Fruit fly (Drosophila melanogaster) whole organism, larva: ENCODE results near the gene sov.

Experiments used
- noc ChIP-seq: fragments of 200-800 bp; sonication (Bioruptor generic); optimal IDR thresholded peaks from 3 replicates; lab custom pipeline; 2019; ENCODE audit warnings: missing biosample characterization, mild to moderate bottlenecking, missing genetic modification characterization, moderate library complexity

sov gene

DNA sequence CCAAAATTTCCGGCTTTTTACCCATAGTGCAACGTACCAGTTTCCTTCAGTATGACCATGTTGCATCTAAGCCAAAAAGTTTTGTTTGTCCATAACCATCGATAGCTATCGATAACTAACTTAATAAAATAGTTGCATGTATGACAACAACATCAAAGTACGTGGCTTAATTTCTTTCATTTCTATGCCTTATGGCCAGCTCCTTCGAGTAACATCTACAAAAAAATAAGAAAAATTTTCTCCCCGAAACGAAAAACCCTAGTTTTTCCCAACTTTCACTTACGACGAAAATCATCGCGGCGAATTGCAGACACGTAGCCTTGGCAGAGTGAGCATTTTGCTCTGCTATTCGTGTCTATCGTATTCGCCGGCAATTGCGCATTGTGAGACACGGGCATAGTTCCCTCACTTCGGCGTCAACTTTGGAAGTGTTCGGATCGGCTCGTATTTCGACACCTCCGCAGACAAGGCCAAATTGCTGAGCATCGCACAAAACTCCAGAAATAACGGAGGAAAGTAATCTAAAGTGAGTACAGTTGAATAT lies at the start of gene sov:
Gene sov (plus strand): TSS at position 148 of the 544 bp plus-strand sequence.
- TF ChIP-seq noc (tag; lab: Kevin White, UChicago): no peak

DNA sequence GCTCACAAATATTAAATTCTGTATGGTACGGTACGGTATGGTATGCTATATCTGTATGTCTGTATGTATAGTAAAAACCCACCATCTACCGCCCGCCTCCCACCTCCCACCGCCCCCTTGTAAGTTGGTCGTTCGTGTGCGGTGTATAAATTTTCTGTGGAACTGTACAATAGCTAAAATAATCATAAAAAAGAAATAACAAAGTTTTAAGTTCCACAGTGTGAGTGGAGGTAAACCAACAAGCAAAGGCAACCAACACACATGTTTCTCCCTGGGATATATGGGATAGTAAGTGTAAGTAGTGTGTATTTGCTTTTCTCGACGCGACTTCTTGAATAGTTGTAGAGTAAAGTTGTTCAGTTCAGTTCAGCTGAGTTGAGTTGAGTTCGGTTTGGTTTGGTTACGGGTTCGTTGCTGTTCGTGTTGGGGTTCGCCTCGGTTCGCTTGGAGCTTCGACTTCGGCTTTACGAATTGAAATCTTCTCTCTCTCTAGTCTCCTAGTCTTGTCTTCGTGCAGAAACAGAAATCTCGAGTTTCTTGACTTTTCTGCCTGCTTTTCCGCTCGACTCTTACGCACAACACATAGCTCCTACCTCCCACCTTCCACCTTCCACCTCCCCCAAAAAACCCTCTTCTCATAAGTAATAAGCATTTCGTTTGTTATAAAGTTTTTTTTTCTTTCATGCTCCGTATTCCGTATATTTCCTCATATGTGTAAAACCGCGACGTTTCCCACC lies 49.4 kb upstream of the sov start:
- TF ChIP-seq noc (tag; lab: Kevin White, UChicago): peak; percentile 13

DNA sequence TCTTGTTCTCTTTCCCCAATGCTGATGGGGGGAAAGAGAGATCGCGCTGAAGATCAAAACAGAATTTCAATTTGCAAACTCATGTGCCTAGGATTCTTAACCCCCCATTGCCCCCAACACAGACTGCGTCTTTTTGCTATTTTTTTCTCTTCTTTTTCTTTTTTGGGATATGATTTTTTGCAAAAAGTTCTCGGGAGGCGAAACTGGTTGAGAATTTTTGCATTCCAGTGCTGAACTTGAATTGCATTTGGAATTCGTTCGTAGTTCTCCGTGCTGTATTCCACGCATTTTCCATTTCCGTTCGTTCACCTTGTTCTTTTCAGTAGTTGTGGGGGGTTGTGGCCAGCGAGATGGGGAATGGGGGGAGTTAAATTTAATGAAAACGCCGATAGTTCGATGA lies 48.0 kb upstream of the sov start:
- TF ChIP-seq noc (tag; lab: Kevin White, UChicago): no peak

DNA sequence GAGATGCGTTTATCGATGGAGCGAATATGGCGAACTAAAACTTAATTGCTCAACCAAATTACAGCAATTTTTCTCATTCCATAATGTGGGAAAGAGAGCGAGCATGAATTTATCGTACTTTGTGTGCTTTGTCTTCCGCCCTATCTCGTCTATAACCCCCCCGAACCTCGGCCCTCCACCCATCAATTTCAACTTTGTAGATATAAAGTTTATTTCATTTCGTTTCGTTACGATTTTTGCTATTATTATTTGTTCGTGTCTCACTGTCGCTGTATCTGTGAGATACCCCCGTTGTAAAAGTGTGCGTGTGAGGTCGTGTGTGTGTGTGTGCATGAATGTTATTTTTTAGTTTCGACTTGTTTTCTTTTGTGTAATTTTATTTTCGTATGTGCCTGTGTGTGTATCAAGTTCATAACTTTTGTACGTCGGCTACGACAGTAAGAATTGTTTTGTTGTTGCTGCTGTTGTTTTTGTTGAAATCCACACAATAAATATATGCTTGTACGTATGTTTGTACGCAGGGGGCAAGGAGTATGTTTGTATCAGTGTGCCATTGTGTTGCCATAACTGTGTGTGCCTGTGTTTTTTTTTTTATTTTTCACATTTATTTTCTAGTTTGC lies 47.4 kb upstream of the sov start:
- TF ChIP-seq noc (tag; lab: Kevin White, UChicago): no peak

DNA sequence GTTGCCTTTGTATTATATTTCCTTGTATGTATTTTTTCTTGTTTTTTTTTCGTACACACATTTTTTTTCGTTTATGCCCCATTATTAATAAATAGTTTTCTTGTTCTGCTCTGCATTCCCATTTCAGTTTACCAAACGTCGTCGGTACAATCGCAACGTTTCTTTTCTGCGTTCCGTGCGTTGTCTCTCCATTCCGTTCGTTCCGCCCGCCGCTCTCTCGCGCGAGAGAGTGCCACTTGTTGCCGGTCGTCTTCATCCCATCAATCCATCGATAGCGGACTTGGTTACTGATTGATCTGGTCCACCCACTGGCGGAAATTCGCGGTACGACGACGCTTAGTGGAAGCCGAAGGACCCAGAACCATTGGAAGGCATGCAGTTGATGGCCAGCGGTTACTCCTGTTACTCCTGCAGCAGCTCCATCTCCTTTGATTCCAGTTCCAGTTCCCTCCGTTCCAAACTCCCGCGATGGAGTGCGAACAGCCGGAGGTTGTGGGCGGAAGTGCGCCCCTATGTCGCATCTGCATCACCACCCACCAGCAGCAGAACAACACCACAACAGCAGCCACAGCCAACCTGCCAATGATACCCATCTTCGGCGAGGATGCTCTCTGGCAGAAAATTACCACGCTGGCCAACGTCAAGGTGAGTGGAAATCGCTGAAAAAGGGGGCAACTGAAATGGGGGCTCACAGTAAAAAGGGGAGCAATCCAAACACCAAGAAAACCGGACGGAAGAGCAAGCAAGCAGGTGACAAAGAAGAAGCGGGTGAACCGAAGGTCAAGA lies 46.7 kb upstream of the sov start:
- no peak for TF ChIP-seq noc (tag; lab: Kevin White, UChicago)

DNA sequence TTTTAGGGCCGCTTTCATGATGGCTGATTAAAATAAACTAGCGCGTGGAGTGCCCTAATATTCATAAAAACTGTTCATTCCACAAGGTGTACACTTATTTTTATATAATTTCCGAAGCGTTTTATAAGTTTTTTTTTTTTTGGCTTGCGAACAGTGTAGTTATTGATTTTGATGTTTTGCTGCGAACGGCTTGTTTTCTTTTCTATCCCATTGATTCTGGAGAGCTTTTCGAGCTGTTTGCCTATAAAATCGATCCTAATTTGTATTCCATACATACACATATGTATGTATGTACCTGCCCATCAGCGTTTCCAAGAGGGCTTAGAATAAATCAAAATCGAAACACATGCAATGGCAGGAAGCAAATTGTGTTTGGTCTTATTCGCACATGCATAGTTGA lies 45.9 kb upstream of the sov start:
- no peak for TF ChIP-seq noc (tag; lab: Kevin White, UChicago)

DNA sequence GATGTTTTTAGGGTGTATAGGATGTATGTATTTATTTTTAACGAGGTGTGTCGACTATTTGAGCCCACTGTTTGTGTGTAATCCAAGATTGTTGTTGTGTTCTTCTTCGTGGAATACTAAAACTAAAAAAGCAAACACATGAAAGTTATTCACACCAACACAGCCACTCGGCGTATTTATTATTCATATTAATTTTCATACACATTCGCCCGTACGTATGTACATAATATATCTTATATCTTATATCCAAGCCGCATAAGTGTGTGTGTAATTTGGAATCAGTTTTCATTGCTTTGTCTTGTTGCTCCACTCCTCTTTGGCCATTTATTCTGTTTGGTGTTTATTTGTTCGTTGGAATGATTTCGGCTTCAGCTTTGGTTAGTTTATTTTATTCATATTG lies 45.5 kb upstream of the sov start:
- no peak for TF ChIP-seq noc (tag; lab: Kevin White, UChicago)

DNA sequence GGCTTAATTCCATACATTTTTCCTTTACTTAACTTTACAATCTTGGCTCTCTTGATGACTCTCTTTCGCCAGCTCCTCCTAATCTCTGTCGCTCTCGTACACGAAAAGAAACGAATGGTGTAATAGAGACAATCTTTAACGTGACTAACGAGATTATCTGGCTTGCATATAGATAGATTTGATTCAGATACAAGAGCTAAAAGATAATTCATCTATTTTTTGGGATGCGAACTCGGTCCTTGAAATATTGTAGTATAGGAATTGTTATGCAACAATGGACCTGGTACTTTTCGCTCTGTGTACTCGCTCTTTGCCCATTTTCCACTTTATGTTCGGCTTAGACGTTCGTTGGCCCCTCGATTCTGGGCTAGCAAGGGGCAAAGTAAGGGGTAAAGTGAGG lies 44.8 kb upstream of the sov start:
- peak; percentile 58 for TF ChIP-seq noc (tag; lab: Kevin White, UChicago)

DNA sequence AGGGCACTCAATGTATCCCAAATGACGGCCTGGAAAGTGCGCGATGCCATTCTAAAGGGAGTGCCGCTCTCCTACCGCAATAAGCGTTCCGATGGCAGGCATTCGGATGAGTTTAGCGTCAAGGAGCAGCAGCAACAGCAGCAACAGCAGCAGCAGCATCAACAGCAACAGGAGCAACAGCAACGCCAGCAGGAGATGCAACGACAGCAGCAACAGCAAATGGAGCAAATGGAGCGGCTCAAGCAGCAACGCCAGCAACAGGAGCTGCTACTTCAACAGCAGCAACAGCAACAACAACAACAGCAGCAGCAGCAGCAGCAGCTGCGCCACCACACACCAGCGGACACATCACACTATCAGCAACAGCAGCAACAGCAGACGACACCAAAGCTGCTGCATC lies 40.0 kb upstream of the sov start:
- TF ChIP-seq noc (tag; lab: Kevin White, UChicago): no peak

DNA sequence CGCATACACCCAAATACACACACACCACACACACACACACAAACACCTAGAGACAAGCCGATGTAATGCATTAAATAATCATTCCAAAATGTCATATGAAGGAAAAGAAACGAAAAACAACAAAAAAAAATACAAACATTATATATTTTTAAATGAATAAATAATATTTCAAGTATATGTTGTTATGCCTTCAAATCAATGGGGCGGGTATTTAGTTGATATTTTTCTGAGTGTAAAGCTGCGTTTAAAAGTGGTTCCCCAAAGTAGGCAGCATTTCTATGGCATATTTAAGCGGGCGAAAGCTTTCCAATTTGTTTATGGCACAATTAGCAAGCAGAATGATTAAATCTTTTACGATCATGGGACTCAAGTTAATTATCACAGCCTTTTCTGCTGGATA lies 36.9 kb upstream of the sov start:
- TF ChIP-seq noc (tag; lab: Kevin White, UChicago): peak; percentile 39

DNA sequence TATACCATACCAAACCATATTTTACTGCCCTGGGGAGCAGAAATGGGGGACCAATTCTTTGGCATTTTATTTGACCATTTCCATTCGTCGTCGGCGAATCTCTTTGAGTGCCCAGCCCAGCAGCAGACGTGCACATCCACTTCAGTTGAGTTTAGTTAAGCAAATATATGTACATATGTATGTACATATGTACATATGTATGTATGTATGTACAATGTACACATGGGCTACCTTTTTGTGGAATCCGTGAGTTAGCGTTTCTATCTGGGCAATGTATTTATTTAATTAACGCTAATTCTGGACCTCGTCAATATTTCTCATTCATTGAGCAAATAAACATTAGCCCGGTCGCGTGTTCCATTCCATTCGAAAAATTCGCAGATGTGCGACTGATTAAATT lies 36.2 kb upstream of the sov start:
- TF ChIP-seq noc (tag; lab: Kevin White, UChicago): no peak

DNA sequence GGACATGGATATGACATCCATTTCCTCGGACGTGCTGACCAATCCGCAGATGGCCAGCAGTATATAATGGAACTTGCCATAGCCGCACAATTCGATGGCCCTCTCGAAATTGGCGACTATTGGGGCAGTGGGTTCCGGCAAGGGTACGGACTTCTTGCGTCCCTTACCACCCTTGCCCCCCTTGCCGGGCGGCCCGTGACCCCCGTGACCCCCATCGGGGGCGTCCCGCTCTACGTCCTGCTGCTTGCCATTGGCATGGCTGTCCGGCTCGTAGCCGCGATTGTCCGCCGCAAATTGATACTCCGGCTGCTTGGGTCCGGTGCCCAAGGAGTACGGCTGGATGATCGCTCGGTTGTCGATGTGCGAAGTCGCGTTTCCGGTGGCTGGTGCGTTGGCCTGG lies 32.5 kb upstream of the sov start:
- TF ChIP-seq noc (tag; lab: Kevin White, UChicago): no peak

DNA sequence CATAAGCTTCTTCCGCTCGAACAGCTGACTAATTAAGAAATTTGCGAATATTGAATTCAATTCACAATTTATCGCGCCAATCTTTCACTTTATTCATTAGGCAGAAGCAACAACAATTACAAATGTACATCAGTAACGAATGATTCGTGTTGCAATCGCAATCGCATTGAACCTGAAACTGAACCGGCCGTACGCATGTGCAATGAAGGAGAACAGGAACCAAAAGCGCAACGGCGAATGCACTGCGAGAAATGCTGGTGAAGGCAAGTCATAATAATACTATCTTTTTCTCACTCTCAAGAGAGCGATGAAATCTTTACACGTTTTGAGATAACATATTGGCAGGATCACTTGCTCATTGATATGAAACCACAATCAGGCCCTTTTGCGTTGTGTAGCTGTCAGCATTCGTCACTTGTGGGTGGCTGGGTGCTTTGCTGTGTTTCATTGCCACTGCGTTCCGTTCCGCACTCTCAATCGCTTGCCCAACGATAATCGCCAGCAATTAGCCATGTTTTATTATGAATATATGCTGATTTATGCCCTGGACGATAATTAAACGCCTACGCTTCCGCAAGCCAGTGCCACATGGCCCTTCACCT lies 31.1 kb upstream of the sov start:
- no peak for TF ChIP-seq noc (tag; lab: Kevin White, UChicago)

DNA sequence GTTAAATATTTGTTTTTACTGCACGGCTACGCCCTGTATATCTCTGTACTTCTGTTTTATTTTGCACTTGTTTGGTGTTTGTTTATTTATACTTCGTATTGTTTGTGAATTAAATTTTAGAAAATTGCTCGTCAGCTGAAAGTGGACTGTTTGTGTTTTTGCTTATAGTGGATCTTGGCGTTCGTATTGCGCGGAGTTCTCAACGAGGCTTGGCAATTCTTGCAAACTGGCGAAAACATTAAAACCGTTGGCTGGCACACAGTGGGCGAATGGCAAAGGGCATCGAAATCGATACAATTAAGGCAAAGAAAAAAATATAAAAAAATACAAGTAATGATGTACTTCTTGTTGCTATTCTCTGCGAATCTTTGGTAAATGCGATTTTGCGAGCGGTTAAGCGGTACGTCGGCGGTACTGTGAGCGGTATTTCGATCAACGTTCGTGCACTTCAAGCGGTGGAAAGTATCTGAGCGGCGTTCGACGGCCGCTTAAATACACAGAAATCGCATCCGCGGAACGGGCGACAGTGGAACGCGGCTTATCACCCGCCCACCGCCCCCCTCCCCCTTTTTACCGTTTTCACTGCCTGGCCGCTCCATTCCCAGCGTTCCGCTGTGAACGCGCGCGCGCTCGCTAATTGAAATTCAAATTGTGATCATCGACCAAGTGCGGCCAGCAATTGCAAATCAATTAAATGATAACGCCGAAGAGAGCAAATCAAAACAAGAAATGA lies 29.2 kb upstream of the sov start:
- TF ChIP-seq noc (tag; lab: Kevin White, UChicago): no peak

DNA sequence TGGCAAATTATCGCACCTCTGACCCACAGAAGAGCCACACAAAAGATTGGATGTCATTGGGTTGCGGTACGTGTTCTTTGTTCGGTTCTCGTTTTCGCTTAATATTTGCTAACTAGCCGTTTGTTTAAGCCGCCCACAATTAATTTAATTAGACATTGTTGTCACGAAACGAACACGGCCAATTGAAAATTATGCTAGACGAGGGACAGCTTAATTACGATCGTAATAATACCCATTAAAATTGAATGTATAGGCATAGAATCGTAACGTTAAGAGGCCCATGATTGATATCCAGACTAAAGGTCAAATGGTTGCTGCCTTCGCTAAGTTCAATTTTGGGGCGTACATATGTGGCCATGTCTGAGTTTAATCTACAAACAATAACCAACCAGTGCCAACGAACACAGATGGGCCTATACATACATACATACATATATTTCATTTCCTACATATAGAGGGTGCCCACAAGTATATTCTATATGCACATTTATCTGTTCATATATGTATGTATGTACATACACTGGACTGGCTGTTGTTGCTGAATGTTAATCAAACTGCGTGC lies 27.4 kb upstream of the sov start:
- no peak for TF ChIP-seq noc (tag; lab: Kevin White, UChicago)
